Worm (Caenorhabditis elegans): ENCODE results near the gene unc-27.

DNA sequence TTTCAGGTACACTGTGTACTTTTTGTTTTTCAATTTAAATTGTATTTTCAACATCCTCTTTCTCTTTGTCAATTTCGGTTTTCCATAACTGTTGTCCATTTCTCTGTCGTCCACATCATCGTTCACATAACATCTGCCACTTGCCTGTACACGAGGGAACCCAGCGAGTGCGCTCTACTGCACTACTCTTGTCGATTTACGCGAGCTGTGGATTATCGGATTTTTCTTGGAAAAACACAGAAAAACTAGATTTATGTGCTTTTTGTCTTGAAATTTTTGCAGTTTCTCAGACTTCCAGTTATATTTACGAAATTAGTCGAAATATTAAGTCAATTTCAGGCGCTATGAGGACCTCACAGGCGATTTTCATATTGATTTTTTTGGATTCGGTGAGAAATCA, 2.6 kb downstream of the unc-27 start, which contains the start of gene chup-1:
- TF ChIP-seq sox-4 (tag; optimal IDR thresholded peaks at IDR 0.05) (no peak), hpl-2 (GFP tag; optimal IDR thresholded peaks at IDR 0.05) (no peak), aha-1 (tag; optimal IDR thresholded peaks at IDR 0.05) (no peak), jun-1 (tag; optimal IDR thresholded peaks at IDR 0.05) (no peak), lin-15B (tag; optimal IDR thresholded peaks at IDR 0.05) (peak; percentile 25)
